Worm (Caenorhabditis elegans) whole organism, L4 larva: ENCODE measurements around the gene ssp-33.
A peak's percentile ranks its signal among the peaks of the same experiment; 100 is the strongest.

Source experiments
- F10B5.3 ChIP-seq: sonication (generic microtip); optimal IDR thresholded peaks from 2 replicates; lab custom pipeline; 2016; ENCODE audit warnings: mild to moderate bottlenecking, missing genetic modification characterization, missing compliant biosample characterization
- F26F4.8 ChIP-seq: fragments of 200-800 bp; sonication (Bioruptor generic); conservative IDR thresholded peaks from 2 replicates; pipeline ENCODE4 v1.3.6; 2022; ENCODE audit warnings: missing genetic modification characterization, missing compliant biosample characterization
- F49E8.2 ChIP-seq: sonication (generic microtip); optimal IDR thresholded peaks from 2 replicates; lab custom pipeline; 2016; ENCODE audit warnings: missing compliant biosample characterization, mild to moderate bottlenecking, missing genetic modification characterization, borderline replicate concordance
- R02D3.7 ChIP-seq: fragments of 150-350 bp; sonication (generic microtip); optimal IDR thresholded peaks from 3 replicates; lab custom pipeline; 2014; ENCODE audit warnings: missing biosample characterization, missing genetic modification characterization
- T26A8.4 ChIP-seq: fragments of 200-800 bp; sonication (Bioruptor generic); IDR thresholded peaks from 2 replicates; pipeline ENCODE4 v1.3.6; 2022; ENCODE audit warnings: missing genetic modification characterization, missing compliant biosample characterization
- Y5F2A.4 ChIP-seq: fragments of 200-800 bp; sonication (Bioruptor generic); optimal IDR thresholded peaks from 2 replicates; lab custom pipeline; 2018; ENCODE audit warnings: mild to moderate bottlenecking, missing genetic modification characterization, missing compliant biosample characterization
- aha-1 ChIP-seq: fragments of 150-350 bp; peaks from one replicate; lab custom pipeline; 2014; ENCODE audit warnings: missing biosample characterization, missing genetic modification characterization
- aly-2 ChIP-seq: sonication (generic microtip); optimal IDR thresholded peaks from 2 replicates; lab custom pipeline; 2018; ENCODE audit warnings: missing biosample characterization, missing genetic modification characterization
- attf-4 ChIP-seq: sonication (generic microtip); optimal IDR thresholded peaks from 3 replicates; lab custom pipeline; 2017; ENCODE audit warnings: missing biosample characterization, missing genetic modification characterization
- ceh-44 ChIP-seq: fragments of 200-800 bp; sonication (Bioruptor generic); IDR thresholded peaks from 2 replicates; pipeline ENCODE4 v1.3.6; 2022; ENCODE audit warnings: missing genetic modification reagents, missing genetic modification characterization, missing compliant biosample characterization
- ceh-62 ChIP-seq: sonication (generic microtip); optimal IDR thresholded peaks from 2 replicates; lab custom pipeline; 2017; ENCODE audit warnings: missing biosample characterization, missing genetic modification characterization
- ceh-82 ChIP-seq: sonication (generic microtip); optimal IDR thresholded peaks from 2 replicates; lab custom pipeline; 2017; ENCODE audit warnings: missing biosample characterization, missing genetic modification characterization
- ces-1 ChIP-seq: fragments of 150-350 bp; sonication (generic microtip); optimal IDR thresholded peaks from 4 replicates; lab custom pipeline; 2014; ENCODE audit warnings: missing biosample characterization, missing genetic modification reagents, missing genetic modification characterization
- cey-2 ChIP-seq: sonication (generic microtip); optimal IDR thresholded peaks from 3 replicates; lab custom pipeline; 2017; ENCODE audit warnings: missing genetic modification characterization, mild to moderate bottlenecking, missing compliant biosample characterization, antibody characterized with exemption, borderline replicate concordance; ENCODE audit not compliant: insufficient read depth
- ctbp-1 ChIP-seq: fragments of 200-800 bp; sonication (Bioruptor generic); IDR thresholded peaks from 2 replicates; pipeline ENCODE4 v1.3.6; 2022; ENCODE audit warnings: missing genetic modification reagents, missing genetic modification characterization, missing compliant biosample characterization
- egl-27 ChIP-seq: sonication (generic microtip); optimal IDR thresholded peaks from 3 replicates; lab custom pipeline; 2017; ENCODE audit warnings: missing biosample characterization, missing genetic modification reagents, missing genetic modification characterization
- hlh-11 ChIP-seq: fragments of 200-800 bp; sonication (Bioruptor generic); optimal IDR thresholded peaks from 2 replicates; lab custom pipeline; 2018; ENCODE audit warnings: mild to moderate bottlenecking, missing genetic modification characterization, missing compliant biosample characterization
- hlh-30 ChIP-seq: sonication (generic microtip); optimal IDR thresholded peaks from 2 replicates; lab custom pipeline; 2017; ENCODE audit warnings: antibody characterized with exemption, mild to moderate bottlenecking, missing genetic modification characterization, missing compliant biosample characterization; ENCODE audit not compliant: insufficient read depth
- lim-7 ChIP-seq: fragments of 200-800 bp; sonication (Bioruptor generic); IDR thresholded peaks from 2 replicates; pipeline ENCODE4 v1.3.6; 2022; ENCODE audit warnings: missing genetic modification characterization, missing compliant biosample characterization
- lin-1 ChIP-seq: fragments of 200-800 bp; sonication (Bioruptor generic); IDR thresholded peaks from 2 replicates; pipeline ENCODE4 v1.3.6; 2022; ENCODE audit warnings: missing genetic modification reagents, missing genetic modification characterization, missing compliant biosample characterization
- lsy-2 ChIP-seq, 2 experiments: fragments of 150-350 bp in 1 of 2; sonication (generic microtip) in 1 of 2; optimal IDR thresholded peaks; 2 replicates each; lab custom pipeline; 2014 to 2017; ENCODE audit warnings: missing biosample characterization in 2 of 2, missing genetic modification characterization in 2 of 2
- madf-5 ChIP-seq, 2 experiments: fragments of 200-800 bp; sonication (Bioruptor generic); IDR thresholded peaks; 2 replicates each; pipeline ENCODE4 v1.3.6; 2022; ENCODE audit warnings: missing compliant biosample characterization in 2 of 2, missing genetic modification characterization in 2 of 2
- mep-1 ChIP-seq: fragments of 150-350 bp; sonication (generic microtip); optimal IDR thresholded peaks from 3 replicates; lab custom pipeline; 2014; ENCODE audit warnings: missing biosample characterization, missing genetic modification characterization
- nhr-10 ChIP-seq: fragments of 150-350 bp; optimal IDR thresholded peaks from 2 replicates; lab custom pipeline; 2014; ENCODE audit warnings: missing biosample characterization, missing genetic modification characterization
- nhr-25 ChIP-seq: sonication (generic microtip); optimal IDR thresholded peaks from 2 replicates; lab custom pipeline; 2017; ENCODE audit warnings: missing genetic modification characterization, mild to moderate bottlenecking, missing compliant biosample characterization, antibody characterized with exemption, moderate library complexity, borderline replicate concordance; ENCODE audit not compliant: insufficient read depth
- nhr-42 ChIP-seq: fragments of 200-800 bp; sonication (Bioruptor generic); IDR thresholded peaks from 2 replicates; pipeline ENCODE4 v1.3.6; 2022; ENCODE audit warnings: missing genetic modification characterization, missing compliant biosample characterization
- php-3 ChIP-seq: fragments of 200-800 bp; sonication (Bioruptor generic); IDR thresholded peaks from 2 replicates; pipeline ENCODE4 v1.3.6; 2022; ENCODE audit warnings: missing genetic modification reagents, missing genetic modification characterization, missing compliant biosample characterization
- pqm-1 ChIP-seq: sonication (generic microtip); optimal IDR thresholded peaks from 2 replicates; lab custom pipeline; 2017; ENCODE audit warnings: missing biosample characterization, missing genetic modification characterization
- unc-62 ChIP-seq, 3 experiments: fragments of 150-350 bp in 1 of 3; sonication (generic microtip); optimal IDR thresholded peaks in 2 of 3; peaks in 1 of 3; 1 replicate in 1 of 3; 2 replicates in 2 of 3; lab custom pipeline; 2014 to 2017; ENCODE audit warnings: missing biosample characterization in 3 of 3, missing genetic modification characterization in 3 of 3, missing genetic modification reagents in 3 of 3, missing genotype in 1 of 3
- zag-1 ChIP-seq: fragments of 150-350 bp; optimal IDR thresholded peaks from 2 replicates; lab custom pipeline; 2014; ENCODE audit warnings: missing biosample characterization, missing genetic modification characterization
- zfp-2 ChIP-seq: sonication (generic microtip); optimal IDR thresholded peaks from 2 replicates; lab custom pipeline; 2016; ENCODE audit warnings: mild to moderate bottlenecking, missing genetic modification characterization, missing compliant biosample characterization
- zip-11 ChIP-seq: fragments of 200-800 bp; sonication (Bioruptor generic); IDR thresholded peaks from 2 replicates; pipeline ENCODE4 v1.3.6; 2022; ENCODE audit warnings: missing genetic modification characterization, missing compliant biosample characterization

Gene ssp-33

ce11 chrV:14711077-14711476 lies at the start of gene ssp-33:
ssp-33 (plus strand) TSS chrV:14711377.
- TF ChIP-seq lim-7 (GFP tag; lab: Robert Waterston, UW) (no peak), nhr-10 (tag; lab: Kevin White, UChicago) (no peak)

- no peak for TF ChIP-seq nhr-42 (GFP tag; lab: Robert Waterston, UW)
- no peak for TF ChIP-seq F10B5.3 (tag; lab: Kevin White, UChicago)
- no peak for TF ChIP-seq zfp-2 (tag; lab: Kevin White, UChicago)
- no peak for TF ChIP-seq Y5F2A.4
- no peak for TF ChIP-seq aly-2 (tag; lab: Kevin White, UChicago)
- TF ChIP-seq R02D3.7, result no peak
- TF ChIP-seq zag-1, result no peak
- no peak for TF ChIP-seq ces-1
- no peak for TF ChIP-seq aha-1 (tag; lab: Kevin White, UChicago)
- TF ChIP-seq ceh-82 (tag; lab: Kevin White, UChicago), result no peak
These were observed 48.2 kb upstream of the ssp-33 start, which contains the start of gene C47E8.9 for ce11 chrV:14663006-14663405. C47E8.9 (plus strand) TSS chrV:14663306.

DNA sequence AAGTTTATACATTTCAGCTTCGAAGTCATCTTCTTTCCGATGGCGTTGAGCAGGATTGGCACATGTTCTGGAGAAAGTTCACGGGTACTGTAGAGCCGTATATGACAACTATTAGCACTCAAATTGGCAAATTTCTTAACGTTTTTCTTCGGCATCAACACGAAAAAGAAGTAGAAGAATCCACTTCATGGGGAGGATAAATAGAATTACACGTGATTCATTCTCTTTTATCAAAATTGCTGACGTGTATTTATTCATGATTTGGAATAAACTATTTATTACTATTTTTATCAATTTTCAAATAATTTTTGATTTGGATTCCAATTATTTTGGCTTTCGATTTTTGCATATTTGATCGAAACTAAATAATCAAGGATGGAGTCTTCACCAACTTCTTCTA lies 45.4 kb upstream of the ssp-33 start, which contains the start of gene C47E8.1:
Gene C47E8.1, plus strand, starts transcription at position 301 of the 400 bp plus-strand sequence.
- TF ChIP-seq pqm-1 (tag; lab: Kevin White, UChicago) (no peak), zip-11 (no peak), nhr-25 (tag; lab: Kevin White, UChicago) (no peak), cey-2 (no peak), ceh-62 (no peak), zfp-2 (tag; lab: Kevin White, UChicago) (no peak), php-3 (GFP tag; lab: Robert Waterston, UW) (no peak)

ce11 chrV:14678298-14678697 lies 32.9 kb upstream of the ssp-33 start:
- TF ChIP-seq F26F4.8 (GFP tag; lab: Robert Waterston, UW) (no peak), zag-1 (no peak), ctbp-1 (GFP tag; lab: Robert Waterston, UW) (no peak), egl-27 (no peak), madf-5 (GFP tag; IDR thresholded peaks at IDR 0.05; lab: Robert Waterston, UW) (no peak), Y5F2A.4 (no peak), mep-1 (no peak), T26A8.4 (GFP tag; lab: Robert Waterston, UW) (no peak), ceh-44 (GFP tag; lab: Robert Waterston, UW) (no peak), hlh-11 (tag; lab: Kevin White, UChicago) (no peak)

DNA sequence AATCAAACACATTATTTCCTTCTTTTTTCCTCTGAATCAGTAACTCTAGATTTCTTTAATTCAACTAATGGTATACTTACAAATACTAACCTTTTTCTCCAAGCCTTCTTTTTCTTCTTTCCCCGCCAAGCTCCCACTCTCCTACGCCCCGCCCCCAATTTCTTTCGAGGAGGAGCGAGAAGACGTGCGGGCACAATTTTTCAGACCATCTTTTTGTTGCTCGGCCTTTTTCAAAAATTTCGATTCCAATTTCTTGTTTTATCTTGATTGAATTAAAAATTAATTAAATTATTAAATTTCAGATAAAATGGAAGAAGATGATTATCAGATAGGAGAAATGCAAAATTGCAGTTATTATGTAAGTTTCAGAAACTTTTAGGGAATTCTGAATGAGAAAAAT lies 31.2 kb upstream of the ssp-33 start, which contains the start of gene C47E8.3:
Gene C47E8.3, plus strand, starts transcription at position 301 of the 400 bp plus-strand sequence.
- TF ChIP-seq aha-1 (tag; lab: Kevin White, UChicago) (peak; percentile 22), hlh-30 (tag; lab: Kevin White, UChicago) (no peak), unc-62 (GFP tag; optimal IDR thresholded peaks at IDR 0.05 in 1 of 2; lab: Kevin White, UChicago) (no peak), unc-62 (tag; optimal IDR thresholded peaks at IDR 0.05; lab: Kevin White, UChicago) (no peak)

- TF ChIP-seq unc-62 (GFP tag; optimal IDR thresholded peaks at IDR 0.05 in 1 of 2; lab: Kevin White, UChicago) (peak in 1 of 2 experiments; percentile 55), unc-62 (tag; optimal IDR thresholded peaks at IDR 0.05; lab: Kevin White, UChicago) (no peak), lin-1 (GFP tag; lab: Robert Waterston, UW) (no peak), F49E8.2 (no peak), attf-4 (tag; lab: Kevin White, UChicago) (no peak), aha-1 (tag; lab: Kevin White, UChicago) (peak; percentile 15), nhr-25 (tag; lab: Kevin White, UChicago) (peak; percentile 8), lsy-2 (tag; optimal IDR thresholded peaks at IDR 0.05; lab: Kevin White, UChicago) (peak in 1 of 2 experiments; percentile 5), R02D3.7 (no peak)
These were observed 28.3 kb upstream of the ssp-33 start for ce11 chrV:14682870-14683269.
